Fruit fly (Drosophila melanogaster): Measurements from ENCODE around the gene und.

- no peak for TF ChIP-seq CG3032 (tag; optimal IDR thresholded peaks at IDR 0.05)
- no peak for TF ChIP-seq Lpt (GFP tag; optimal IDR thresholded peaks at IDR 0.05)
- no peak for TF ChIP-seq CG31627 (GFP tag; optimal IDR thresholded peaks at IDR 0.05)
These were observed 8.4 kb upstream of the und start for dm6 chr2L:9754817-9755216.

All from whole organism, prepupa.